Worm (Caenorhabditis elegans) whole organism, young adult: ENCODE measurements around the gene H10E21.5.

Experiments
- B0336.3 ChIP-seq: fragments of 200-800 bp; sonication (Bioruptor generic); IDR thresholded peaks from 2 replicates; pipeline ENCODE4 v1.3.6; 2022; ENCODE audit warnings: missing genetic modification characterization, missing compliant biosample characterization
- D2030.7 ChIP-seq: fragments of 200-800 bp; sonication (Bioruptor generic); IDR thresholded peaks from 2 replicates; pipeline ENCODE4 v1.3.6; 2022; ENCODE audit warnings: missing genetic modification reagents, missing genetic modification characterization, missing compliant biosample characterization
- F10E7.11 ChIP-seq: sonication (generic microtip); optimal IDR thresholded peaks from 2 replicates; lab custom pipeline; 2017; ENCODE audit warnings: mild to moderate bottlenecking, missing genetic modification characterization, moderate library complexity, missing compliant biosample characterization
- F52B5.7 ChIP-seq: sonication (generic microtip); optimal IDR thresholded peaks from 2 replicates; lab custom pipeline; 2016; ENCODE audit warnings: mild to moderate bottlenecking, missing genetic modification characterization, missing compliant biosample characterization
- F57A8.1 ChIP-seq: fragments of 200-800 bp; sonication (Bioruptor generic); optimal IDR thresholded peaks from 2 replicates; lab custom pipeline; 2018; ENCODE audit warnings: mild to moderate bottlenecking, missing genetic modification characterization, moderate library complexity, missing compliant biosample characterization
- T07F8.4 ChIP-seq: sonication (generic microtip); optimal IDR thresholded peaks from 2 replicates; lab custom pipeline; 2016; ENCODE audit warnings: mild to moderate bottlenecking, missing genetic modification characterization, moderate library complexity, missing compliant biosample characterization
- ZK185.1 ChIP-seq: sonication (generic microtip); optimal IDR thresholded peaks from 2 replicates; lab custom pipeline; 2016; ENCODE audit warnings: mild to moderate bottlenecking, missing genetic modification characterization, missing compliant biosample characterization; ENCODE audit not compliant: poor library complexity, severe bottlenecking
- akir-1 ChIP-seq: fragments of 200-800 bp; sonication (Bioruptor generic); optimal IDR thresholded peaks from 2 replicates; lab custom pipeline; 2018; ENCODE audit warnings: mild to moderate bottlenecking, missing genetic modification characterization, moderate library complexity, missing compliant biosample characterization
- ama-1 ChIP-seq, 3 experiments: fragments of 150-350 bp in 1 of 3; sonication (generic microtip) in 2 of 3; optimal IDR thresholded peaks; 2 replicates each; lab custom pipeline; 2014 to 2018; ENCODE audit warnings: missing biosample characterization in 2 of 3, missing genetic modification characterization in 2 of 3, missing genetic modification reagents in 2 of 3
- ceh-27 ChIP-seq: fragments of 200-800 bp; sonication (Bioruptor generic); optimal IDR thresholded peaks from 2 replicates; lab custom pipeline; 2018; ENCODE audit warnings: mild to moderate bottlenecking, missing genetic modification characterization, moderate library complexity, missing compliant biosample characterization
- ceh-40 ChIP-seq: fragments of 200-800 bp; sonication (Bioruptor generic); IDR thresholded peaks from 2 replicates; pipeline ENCODE4 v1.3.6; 2022; ENCODE audit warnings: missing genetic modification characterization, missing compliant biosample characterization
- die-1 ChIP-seq: sonication (generic microtip); optimal IDR thresholded peaks from 2 replicates; lab custom pipeline; 2016; ENCODE audit warnings: missing genotype, mild to moderate bottlenecking, missing genetic modification characterization, missing compliant biosample characterization
- dox-1 ChIP-seq: fragments of 200-800 bp; sonication (Bioruptor generic); IDR thresholded peaks from 2 replicates; pipeline ENCODE4 v1.3.6; 2022; ENCODE audit warnings: missing genetic modification reagents, missing genetic modification characterization, missing compliant biosample characterization
- dpff-1 ChIP-seq: sonication (generic microtip); optimal IDR thresholded peaks from 2 replicates; lab custom pipeline; 2017; ENCODE audit warnings: mild to moderate bottlenecking, missing genetic modification characterization, missing compliant biosample characterization
- efl-1 ChIP-seq: fragments of 150-350 bp; optimal IDR thresholded peaks from 2 replicates; lab custom pipeline; 2014; ENCODE audit warnings: missing biosample characterization, missing genetic modification reagents, missing genetic modification characterization
- egrh-3 ChIP-seq: fragments of 200-800 bp; sonication (Bioruptor generic); IDR thresholded peaks from 2 replicates; pipeline ENCODE4 v1.3.6; 2022; ENCODE audit warnings: missing genetic modification reagents, missing genetic modification characterization, missing compliant biosample characterization
- hmg-1.2 ChIP-seq: fragments of 200-800 bp; sonication (Bioruptor generic); IDR thresholded peaks from 2 replicates; pipeline ENCODE4 v1.3.6; 2022; ENCODE audit warnings: missing genetic modification reagents, missing genetic modification characterization, missing compliant biosample characterization
- hsf-1 ChIP-seq: fragments of 200-800 bp; sonication (Bioruptor generic); IDR thresholded peaks from 2 replicates; pipeline ENCODE4 v1.3.6; 2022; ENCODE audit warnings: missing genetic modification reagents, missing genetic modification characterization, missing compliant biosample characterization
- lin-35 ChIP-seq, 3 experiments: fragments of 150-350 bp in 2 of 3; sonication (generic microtip) in 1 of 3; optimal IDR thresholded peaks; 2 replicates each; lab custom pipeline; 2014 to 2018; ENCODE audit warnings: missing biosample characterization in 3 of 3, missing genetic modification characterization in 3 of 3, missing genetic modification reagents in 3 of 3
- madf-3 ChIP-seq: fragments of 200-800 bp; sonication (Bioruptor generic); IDR thresholded peaks from 2 replicates; pipeline ENCODE4 v1.3.6; 2022; ENCODE audit warnings: missing genetic modification reagents, missing genetic modification characterization, missing compliant biosample characterization
- madf-8 ChIP-seq: fragments of 200-800 bp; sonication (Bioruptor generic); conservative IDR thresholded peaks from 2 replicates; pipeline ENCODE4 v1.3.6; 2022; ENCODE audit warnings: missing genetic modification reagents, missing genetic modification characterization, missing compliant biosample characterization
- mel-28 ChIP-seq: sonication (generic microtip); optimal IDR thresholded peaks from 2 replicates; lab custom pipeline; 2016; ENCODE audit warnings: borderline replicate concordance, mild to moderate bottlenecking, missing genetic modification characterization, missing compliant biosample characterization
- nfya-2 ChIP-seq: fragments of 200-800 bp; sonication (Bioruptor generic); IDR thresholded peaks from 2 replicates; pipeline ENCODE4 v1.3.6; 2022; ENCODE audit warnings: missing genetic modification reagents, missing genetic modification characterization, missing compliant biosample characterization
- nfyb-1 ChIP-seq: fragments of 200-800 bp; sonication (Bioruptor generic); IDR thresholded peaks from 2 replicates; pipeline ENCODE4 v1.3.6; 2022; ENCODE audit warnings: missing genetic modification reagents, missing genetic modification characterization, missing compliant biosample characterization
- nhr-179 ChIP-seq: sonication (generic microtip); optimal IDR thresholded peaks from 2 replicates; lab custom pipeline; 2016; ENCODE audit warnings: mild to moderate bottlenecking, missing genetic modification characterization, missing compliant biosample characterization
- nhr-27 ChIP-seq: fragments of 200-800 bp; sonication (Bioruptor generic); optimal IDR thresholded peaks from 2 replicates; lab custom pipeline; 2018; ENCODE audit warnings: mild to moderate bottlenecking, missing genetic modification characterization, moderate library complexity, missing compliant biosample characterization
- nhr-80 ChIP-seq: sonication (generic microtip); optimal IDR thresholded peaks from 2 replicates; lab custom pipeline; 2016; ENCODE audit warnings: missing genetic modification characterization, missing compliant biosample characterization
- pbrm-1 ChIP-seq: fragments of 200-800 bp; sonication (Bioruptor generic); IDR thresholded peaks from 2 replicates; pipeline ENCODE4 v1.3.6; 2022; ENCODE audit warnings: missing genetic modification reagents, missing genetic modification characterization, missing compliant biosample characterization
- rec-8 ChIP-seq, 2 experiments: sonication (generic microtip); optimal IDR thresholded peaks; 2 replicates each; lab custom pipeline; 2016; ENCODE audit warnings: mild to moderate bottlenecking in 2 of 2, missing genetic modification characterization in 2 of 2, missing genetic modification reagents in 2 of 2, missing genotype in 2 of 2, missing biosample characterization in 1 of 2, missing compliant biosample characterization in 1 of 2, moderate library complexity in 1 of 2
- snpc-1.1 ChIP-seq: sonication (generic microtip); optimal IDR thresholded peaks from 2 replicates; lab custom pipeline; 2017; ENCODE audit warnings: missing genetic modification characterization, mild to moderate bottlenecking, missing compliant biosample characterization, antibody characterized with exemption, moderate library complexity, missing genotype, missing genetic modification reagents; ENCODE audit not compliant: insufficient read depth
- tlf-1 ChIP-seq: fragments of 200-800 bp; sonication (Bioruptor generic); optimal IDR thresholded peaks from 2 replicates; lab custom pipeline; 2018; ENCODE audit warnings: mild to moderate bottlenecking, missing genetic modification characterization, missing compliant biosample characterization
- xnd-1 ChIP-seq: sonication (generic microtip); optimal IDR thresholded peaks from 2 replicates; lab custom pipeline; 2016; ENCODE audit warnings: missing genotype, missing genetic modification reagents, missing genetic modification characterization, missing compliant biosample characterization
- zfh-2 ChIP-seq: fragments of 200-800 bp; sonication (Bioruptor generic); conservative IDR thresholded peaks from 2 replicates; pipeline ENCODE4 v1.3.6; 2022; ENCODE audit warnings: missing genetic modification reagents, missing genetic modification characterization, missing compliant biosample characterization
- ztf-26 ChIP-seq: sonication (generic microtip); optimal IDR thresholded peaks from 2 replicates; lab custom pipeline; 2017; ENCODE audit warnings: missing genetic modification characterization, missing compliant biosample characterization

The H10E21.5 gene

DNA sequence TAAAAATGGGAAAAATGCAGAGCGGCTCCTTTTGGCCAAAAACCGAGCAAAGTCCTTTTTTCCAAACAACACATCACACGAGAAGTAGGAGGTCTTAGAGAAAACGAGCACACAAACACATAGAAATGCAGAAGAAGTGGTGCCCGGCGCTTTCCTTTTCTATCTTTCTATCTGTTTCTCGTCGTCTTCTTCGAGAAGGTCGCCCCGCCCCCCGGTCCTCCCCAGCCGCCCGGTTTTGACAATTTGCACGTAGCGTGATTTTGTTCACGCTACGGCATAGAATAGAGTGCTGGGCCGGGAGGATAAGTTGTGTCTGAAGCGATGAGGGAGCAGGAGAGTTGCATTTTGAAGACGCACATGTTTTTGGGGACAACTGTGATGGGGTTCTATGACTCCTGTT is 43.3 kb upstream of the H10E21.5 start (continued):
- TF ChIP-seq nhr-179 (tag; lab: Kevin White, UChicago) (no peak), akir-1 (GFP tag; lab: Kevin White, UChicago) (no peak), rec-8 (tag; optimal IDR thresholded peaks at IDR 0.05; lab: Kevin White, UChicago) (no peak), ZK185.1 (tag; lab: Kevin White, UChicago) (no peak), nhr-80 (tag; lab: Kevin White, UChicago) (no peak), ceh-27 (GFP tag; lab: Kevin White, UChicago) (peak; percentile 33)
- TF ChIP-seq, all 124 proteins: peak for 11

DNA sequence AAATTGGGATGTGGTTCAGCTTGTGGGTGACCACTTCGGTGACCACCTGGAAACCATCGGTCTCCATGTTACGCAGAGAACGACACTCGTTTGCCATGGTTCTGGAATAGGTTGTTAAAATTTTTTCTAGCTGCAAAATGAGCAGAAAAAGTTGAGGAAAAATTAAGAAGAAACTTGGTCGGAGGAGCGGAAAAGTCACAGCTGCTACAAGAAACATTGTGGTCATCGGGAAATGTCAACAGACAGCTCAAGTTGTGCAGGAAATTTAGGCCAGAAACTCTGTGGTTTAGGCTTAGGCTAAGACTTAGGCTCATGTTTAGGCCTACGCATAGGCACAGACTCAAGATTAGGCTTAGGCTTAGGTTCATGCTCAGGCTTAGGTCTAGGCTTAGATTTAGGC is 42.4 kb upstream of the H10E21.5 start, which contains the start of gene pck-1:
pck-1 (minus strand) TSS at position 101 of the 400 bp plus-strand sequence.
- TF ChIP-seq nhr-80 (tag; lab: Kevin White, UChicago) (no peak), xnd-1 (tag; lab: Kevin White, UChicago) (no peak), die-1 (no peak), nfyb-1 (GFP tag; lab: Robert Waterston, UW) (0 out of 2 replicates have a peak, but pooled peaks have one; percentile 16), nhr-27 (tag; lab: Kevin White, UChicago) (no peak), T07F8.4 (tag; lab: Kevin White, UChicago) (no peak), madf-8 (GFP tag; lab: Robert Waterston, UW) (no peak), ama-1 (optimal IDR thresholded peaks at IDR 0.05; lab: Kevin White, UChicago) (peak; percentile 55), ama-1 (GFP tag; optimal IDR thresholded peaks at IDR 0.05; lab: Kevin White, UChicago) (no peak), mel-28 (tag; lab: Kevin White, UChicago) (no peak)

ce11 chrIII:65626-65937 is 41.8 kb upstream of the H10E21.5 start:
- TF ChIP-seq ama-1 (optimal IDR thresholded peaks at IDR 0.05; lab: Kevin White, UChicago), result peak; percentile 36
- no peak for TF ChIP-seq ama-1 (GFP tag; optimal IDR thresholded peaks at IDR 0.05; lab: Kevin White, UChicago)
- no peak for TF ChIP-seq nfya-2 (GFP tag; lab: Robert Waterston, UW)
- peak in 1 of 3 experiments; percentile 6 for TF ChIP-seq lin-35 (GFP tag; optimal IDR thresholded peaks at IDR 0.05; lab: Kevin White, UChicago)
- TF ChIP-seq ceh-40 (GFP tag; lab: Robert Waterston, UW), result no peak
- TF ChIP-seq ztf-26 (tag; lab: Kevin White, UChicago), result peak; percentile 25

DNA sequence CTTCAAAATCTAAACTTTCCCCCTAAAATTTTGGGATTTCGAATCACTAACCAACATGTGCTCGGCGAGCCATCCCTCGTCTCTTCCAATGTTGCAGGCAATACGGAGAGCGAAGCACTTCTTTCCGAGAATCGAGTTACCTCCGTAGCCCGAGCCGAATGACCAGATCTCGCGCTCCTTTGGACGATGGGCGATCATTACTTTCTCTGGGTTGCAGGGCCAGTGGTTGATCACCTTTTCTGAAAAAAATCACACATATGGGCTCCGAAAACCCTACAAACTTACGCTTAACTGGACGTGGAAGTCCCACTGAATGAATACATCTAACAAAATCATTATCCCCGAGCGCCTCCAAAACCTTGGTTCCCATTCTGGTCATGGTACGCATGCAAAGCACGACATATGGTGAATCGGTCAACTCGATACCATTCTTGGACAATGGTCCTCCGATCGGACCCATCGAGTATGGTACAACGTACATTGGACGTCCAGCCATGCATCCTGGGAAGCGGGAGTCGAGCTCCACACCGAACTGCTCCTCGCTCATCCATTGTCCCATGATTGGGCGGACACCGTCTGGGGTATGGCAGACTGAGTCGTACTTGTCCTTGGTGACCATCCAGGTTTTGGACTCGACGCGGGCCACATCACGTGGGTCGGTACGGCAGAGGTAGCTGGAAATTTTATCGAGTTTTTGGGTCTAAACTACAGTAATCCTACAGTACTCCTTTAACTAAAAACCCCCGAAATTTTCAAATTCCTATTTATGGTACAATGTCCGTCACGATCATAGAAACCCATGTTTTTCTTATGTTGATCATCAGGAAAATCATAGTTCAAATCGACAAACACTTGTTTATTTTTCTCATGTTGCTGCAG is 41.2 kb upstream of the H10E21.5 start:
- TF ChIP-seq zfh-2 (GFP tag; lab: Robert Waterston, UW) (peak; percentile 62; the same call in 1 of the 2 replicates), nfya-2 (GFP tag; lab: Robert Waterston, UW) (0 out of 2 replicates have a peak, but pooled peaks have one; percentile 23), pbrm-1 (GFP tag; lab: Robert Waterston, UW) (peak; percentile 28; the same call in 1 of the 2 replicates), ceh-40 (GFP tag; lab: Robert Waterston, UW) (0 out of 2 replicates have a peak, but pooled peaks have one; percentile 40), B0336.3 (GFP tag; lab: Robert Waterston, UW) (0 out of 2 replicates have a peak, but pooled peaks have one; percentile 40), F57A8.1 (GFP tag; lab: Kevin White, UChicago) (peak; percentile 45), dox-1 (peak; percentile 60), egrh-3 (GFP tag; lab: Robert Waterston, UW) (0 out of 2 replicates have a peak, but pooled peaks have one; percentile 3), tlf-1 (GFP tag; lab: Kevin White, UChicago) (no peak), snpc-1.1 (tag; lab: Kevin White, UChicago) (no peak), dpff-1 (tag; lab: Kevin White, UChicago) (peak; percentile 13), madf-3 (GFP tag; lab: Robert Waterston, UW) (0 out of 2 replicates have a peak, but pooled peaks have one; percentile 64), nfyb-1 (GFP tag; lab: Robert Waterston, UW) (peak; percentile 67), ama-1 (optimal IDR thresholded peaks at IDR 0.05; lab: Kevin White, UChicago) (peak; percentile 11), ama-1 (GFP tag; optimal IDR thresholded peaks at IDR 0.05; lab: Kevin White, UChicago) (no peak), hmg-1.2 (peak; percentile 28; the same call in 1 of the 2 replicates), F10E7.11 (tag; lab: Kevin White, UChicago) (no peak), D2030.7 (no peak), F52B5.7 (peak; percentile 36), hsf-1 (GFP tag; lab: Robert Waterston, UW) (0 out of 2 replicates have a peak, but pooled peaks have one; percentile 16), efl-1 (GFP tag; lab: Kevin White, UChicago) (no peak)
